Worm (Caenorhabditis elegans): ENCODE data around the gene K12H6.9.

- TF ChIP-seq pes-1 (GFP tag; IDR thresholded peaks at IDR 0.05) (no peak), B0310.2 (tag; optimal IDR thresholded peaks at IDR 0.05) (no peak), ets-7 (tag; optimal IDR thresholded peaks at IDR 0.05) (no peak), hmg-4 (GFP tag; optimal IDR thresholded peaks at IDR 0.05) (no peak), tbx-11 (GFP tag; IDR thresholded peaks at IDR 0.05) (no peak), tbx-37 (GFP tag; conservative IDR thresholded peaks at IDR 0.05) (no peak), aly-1 (tag; optimal IDR thresholded peaks at IDR 0.05) (no peak), hmbx-1 (tag; optimal IDR thresholded peaks at IDR 0.05) (no peak), ama-1 (optimal IDR thresholded peaks at IDR 0.05) (no peak), ceh-36 (tag; optimal IDR thresholded peaks at IDR 0.05) (no peak)
These were observed 29.6 kb downstream of the K12H6.9 start for ce11 chrII:2853767-2854166.
